Fruit fly (Drosophila melanogaster) whole organism: Measurements from ENCODE around the gene Rcd4.

Experiments used
- Dll ChIP-seq: fragments of >200 bp; optimal IDR thresholded peaks from 2 replicates; lab custom pipeline; 2017
- EcR ChIP-seq, 2 experiments: fragments of >200 bp; optimal IDR thresholded peaks; 2 replicates each; lab custom pipeline; 2017; ENCODE audit warnings: missing biosample characterization in 2 of 2, missing genetic modification characterization in 2 of 2, missing genetic modification reagents in 2 of 2
- pan ChIP-seq: fragments of >200 bp; optimal IDR thresholded peaks from 2 replicates; lab custom pipeline; 2017
- psq ChIP-seq: fragments of >200 bp; optimal IDR thresholded peaks from 2 replicates; lab custom pipeline; 2017
- usp ChIP-seq: fragments of >200 bp; optimal IDR thresholded peaks from 2 replicates; lab custom pipeline; 2017; ENCODE audit warnings: missing biosample characterization, missing genetic modification characterization, mixed read lengths

DNA sequence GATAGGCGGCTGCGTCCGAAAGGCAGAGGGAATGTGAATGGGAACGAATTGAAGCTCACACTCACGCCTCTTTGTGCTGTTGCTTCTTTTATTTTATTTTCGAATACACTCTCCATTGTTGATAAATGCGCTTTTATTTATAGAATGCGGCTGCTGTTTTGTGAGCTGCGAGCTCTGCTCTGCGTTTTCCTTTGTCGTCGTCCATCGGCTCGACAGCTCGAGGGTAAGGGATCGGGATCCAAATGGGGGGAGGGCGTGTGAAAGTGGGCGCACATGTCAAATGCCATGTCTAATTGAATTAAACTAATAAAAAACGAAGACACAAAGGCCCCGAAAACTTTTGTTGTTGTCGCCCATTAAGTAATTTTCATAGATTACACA is 41.4 kb downstream of the Rcd4 start:
- TF ChIP-seq psq (lab: Kevin White, UChicago): no peak
- peak in 1 of 2 experiments; percentile 1 for TF ChIP-seq EcR (GFP tag; optimal IDR thresholded peaks at IDR 0.05; lab: Kevin White, UChicago)
- TF ChIP-seq pan (lab: Kevin White, UChicago): no peak
- no peak for TF ChIP-seq Dll (lab: Kevin White, UChicago)
- TF ChIP-seq usp (GFP tag; lab: Kevin White, UChicago): no peak
